Fruit fly (Drosophila melanogaster): ENCODE results near the gene CG32201.

The CG32201 gene

DNA sequence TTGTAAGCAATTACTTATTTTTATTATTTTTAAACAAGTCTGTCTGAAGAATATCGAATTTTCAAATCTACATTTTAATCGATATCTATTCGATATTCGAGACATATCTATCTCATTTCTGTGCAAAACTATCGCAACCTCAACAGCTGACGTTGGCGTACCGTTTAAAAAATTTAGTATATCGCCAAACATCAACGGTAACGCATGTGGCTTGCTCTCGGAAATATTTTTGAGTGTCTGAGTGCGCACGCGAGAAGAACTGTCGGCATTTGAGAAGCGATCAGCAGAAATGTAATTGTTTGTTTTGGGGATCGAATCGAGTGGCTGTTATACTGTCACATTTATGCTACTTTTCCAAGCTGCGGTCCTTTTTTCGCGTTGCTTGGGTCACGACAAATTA, 16.4 kb downstream of the CG32201 start, which contains the start of gene MYPT-75D (continued):
- TF ChIP-seq insv (GFP tag; optimal IDR thresholded peaks at IDR 0.05) (peak in 1 of 2 experiments; percentile 42), CG32772 (GFP tag; IDR thresholded peaks at IDR 0.05) (peak; percentile 18), HLH4C (GFP tag; IDR thresholded peaks at IDR 0.05; ENCODE audit: partially characterized antibody) (peak; percentile 87), ftz-f1 (GFP tag; optimal IDR thresholded peaks at IDR 0.05) (no peak), Atf6 (GFP tag; IDR thresholded peaks at IDR 0.05) (peak; percentile 37; the same call in 1 of the 2 replicates), CG7839 (tag; optimal IDR thresholded peaks at IDR 0.05) (peak; percentile 32), al (GFP tag; IDR thresholded peaks at IDR 0.05) (no peak), CG7271 (tag; optimal IDR thresholded peaks at IDR 0.05) (peak; percentile 22), ERR (GFP tag; optimal IDR thresholded peaks at IDR 0.05) (peak; percentile 20), Optix (GFP tag; IDR thresholded peaks at IDR 0.05) (no peak), CG7357 (GFP tag; IDR thresholded peaks at IDR 0.05) (no peak), pzg (GFP tag; optimal IDR thresholded peaks at IDR 0.05) (peak; percentile 76), otp (GFP tag; IDR thresholded peaks at IDR 0.05) (peak; percentile 52; the same call in 2 of the 3 replicates), Dip3 (GFP tag; optimal IDR thresholded peaks at IDR 0.05) (peak; percentile 65), CG1024 (GFP tag; IDR thresholded peaks at IDR 0.05) (no peak; the same call in 1 of the 2 replicates), Hey (tag; optimal IDR thresholded peaks at IDR 0.05) (no peak), ash1 (GFP tag; optimal IDR thresholded peaks at IDR 0.05) (no peak), chinmo (GFP tag; IDR thresholded peaks at IDR 0.05; ENCODE audit: partially characterized antibody) (peak; percentile 97), tap (tag; optimal IDR thresholded peaks at IDR 0.05) (peak; percentile 18), Side (GFP tag; optimal IDR thresholded peaks at IDR 0.05) (peak; percentile 42), CG6272 (GFP tag; IDR thresholded peaks at IDR 0.05) (no peak), Gug (GFP tag; IDR thresholded peaks at IDR 0.05) (0 out of 4 replicates have a peak, but pooled peaks have one; percentile 8), Sox100B (GFP tag; optimal IDR thresholded peaks at IDR 0.05) (no peak), CG10565 (GFP tag; optimal IDR thresholded peaks at IDR 0.05) (no peak), pan (optimal IDR thresholded peaks at IDR 0.05) (no peak), pan (GFP tag; optimal IDR thresholded peaks at IDR 0.05 in 1 of 2, IDR thresholded peaks at IDR 0.05 in 1 of 2) (peak in 1 of 2 experiments; percentile 12), unc-4 (GFP tag; IDR thresholded peaks at IDR 0.05; ENCODE audit: partially characterized antibody) (peak; percentile 86), Sry-δ (GFP tag; optimal IDR thresholded peaks at IDR 0.05) (peak; percentile 75), ind (GFP tag; optimal IDR thresholded peaks at IDR 0.05) (no peak), vvl (GFP tag; IDR thresholded peaks at IDR 0.05) (peak; percentile 49), NK7.1 (GFP tag; optimal IDR thresholded peaks at IDR 0.05) (no peak), CG4617 (GFP tag; optimal IDR thresholded peaks at IDR 0.05; ENCODE audit: borderline replicate concordance) (no peak), az2 (GFP tag; optimal IDR thresholded peaks at IDR 0.05) (no peak), CG1603 (tag; optimal IDR thresholded peaks at IDR 0.05) (peak; percentile 78), gcm2 (GFP tag; optimal IDR thresholded peaks at IDR 0.05) (peak; percentile 1), NFAT (GFP tag; IDR thresholded peaks at IDR 0.05) (peak; percentile 46; the same call in 1 of the 2 replicates), bcd (GFP tag; optimal IDR thresholded peaks at IDR 0.05) (no peak), CG12769 (tag; optimal IDR thresholded peaks at IDR 0.05) (peak; percentile 73), CG30403 (GFP tag; optimal IDR thresholded peaks at IDR 0.05) (no peak), CG2712 (tag; optimal IDR thresholded peaks at IDR 0.05) (peak; percentile 46), sd (tag; optimal IDR thresholded peaks at IDR 0.05) (peak; percentile 70), cad (GFP tag; optimal IDR thresholded peaks at IDR 0.05) (no peak), CG10431 (GFP tag; optimal IDR thresholded peaks at IDR 0.05) (no peak), CG11560 (tag; IDR thresholded peaks at IDR 0.05) (peak; percentile 96), Dfd (GFP tag; optimal IDR thresholded peaks at IDR 0.05) (no peak), CkIIα-i1 (GFP tag; IDR thresholded peaks at IDR 0.05) (no peak), Vsx1 (GFP tag; optimal IDR thresholded peaks at IDR 0.05) (no peak), Atf3 (GFP tag; optimal IDR thresholded peaks at IDR 0.05) (no peak), bsh (GFP tag; optimal IDR thresholded peaks at IDR 0.05) (peak in 1 of 2 experiments; percentile 15), ci (GFP tag; IDR thresholded peaks at IDR 0.05) (peak; percentile 75), Awh (GFP tag; IDR thresholded peaks at IDR 0.05) (no peak; the same call in 1 of the 2 replicates), Oli (tag; optimal IDR thresholded peaks at IDR 0.05) (no peak)
